Worm (Caenorhabditis elegans) whole organism, L4 larva: ENCODE data around the gene ZK742.3.

Source experiments
- hif-1 ChIP-seq, 2 experiments: sonication (generic microtip); optimal IDR thresholded peaks; 2 replicates each; lab custom pipeline; 2016 to 2017; ENCODE audit warnings: missing compliant biosample characterization in 2 of 2, missing genetic modification characterization in 2 of 2, missing genetic modification reagents in 2 of 2, missing genotype in 2 of 2, mild to moderate bottlenecking in 1 of 2
- hmg-1.1 ChIP-seq: fragments of 200-800 bp; sonication (Bioruptor generic); IDR thresholded peaks from 2 replicates; pipeline ENCODE4 v1.3.6; 2022; ENCODE audit warnings: missing genetic modification reagents, missing genetic modification characterization, missing compliant biosample characterization

DNA sequence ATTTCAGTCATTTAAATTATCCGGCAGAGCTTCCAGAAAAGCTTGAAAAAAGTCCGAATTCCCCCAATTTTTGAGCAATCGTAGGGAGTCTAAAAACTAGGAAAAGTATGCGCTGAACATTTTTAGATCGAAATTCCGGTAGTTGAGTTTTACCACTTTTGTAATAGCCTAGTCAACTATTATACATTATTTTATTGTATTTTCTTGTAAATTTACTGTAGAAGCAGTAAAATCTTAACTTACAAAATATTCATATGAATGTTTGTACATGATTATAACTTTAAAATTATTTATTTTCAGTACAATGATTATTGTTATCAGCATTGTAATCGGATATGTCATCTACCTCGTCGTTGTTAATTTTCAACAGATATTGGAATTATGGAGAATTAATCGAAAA lies 28.2 kb downstream of the ZK742.3 start, which contains the start of gene cyp-32A1:
- no peak for TF ChIP-seq hmg-1.1 (GFP tag; lab: Robert Waterston, UW)
- no peak for TF ChIP-seq hif-1 (tag; optimal IDR thresholded peaks at IDR 0.05; lab: Kevin White, UChicago)
